Fruit fly (Drosophila melanogaster) whole organism: ENCODE data around the gene Exo84.

ENCODE experiments used
- CG8478 ChIP-seq: fragments of >200 bp; optimal IDR thresholded peaks from 2 replicates; lab custom pipeline; 2018; ENCODE audit warnings: inconsistent platforms
- Dll ChIP-seq: fragments of >200 bp; optimal IDR thresholded peaks from 2 replicates; lab custom pipeline; 2017
- psq ChIP-seq: fragments of >200 bp; optimal IDR thresholded peaks from 2 replicates; lab custom pipeline; 2017

DNA sequence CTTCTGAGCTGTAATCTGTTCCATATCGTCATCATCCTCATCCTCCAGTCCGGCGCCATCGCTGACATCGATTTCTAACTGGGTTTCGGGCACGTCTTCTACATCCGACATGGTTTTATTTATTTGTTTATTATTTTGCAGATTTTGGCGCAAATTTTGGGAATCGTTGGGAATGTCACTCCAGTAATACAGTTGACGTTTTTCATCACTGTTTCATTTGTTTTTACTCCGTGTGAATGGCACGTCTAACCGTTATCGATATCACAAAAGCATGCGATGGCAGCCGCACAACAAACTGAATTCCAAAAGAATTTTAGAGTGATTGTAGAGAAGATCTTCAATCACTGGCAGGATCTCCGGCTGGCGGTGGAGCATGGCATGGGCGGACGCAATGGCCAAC, 4.3 kb upstream of the Exo84 start, which contains the start of the genes Sld5 and CG14543:
- no peak for TF ChIP-seq CG8478
- no peak for TF ChIP-seq Dll (lab: Kevin White, UChicago)
- TF ChIP-seq psq (lab: Kevin White, UChicago) = no peak
